1 fruit fly cellular context compared by ENCODE assay signal in genomic region chrX:2184563-2184962, dm6.
TF ChIP-seq lines count a peak whose summit lies in the region.

Gene Nmd3 (minus strand): TSS chrX:2184668.
Gene CG17776 (plus strand): TSS chrX:2184725.

TF ChIP-seq in whole organism, embryonic, 481 proteins besides CTCF, POLR2A, EP300 and RAD21 (continued from another document and continues in another):
- TF ChIP-seq so (GFP tag; IDR thresholded peaks at IDR 0.05; lab: Robert Waterston, UW) (no peak), CG7786 (GFP tag; optimal IDR thresholded peaks at IDR 0.05; lab: Kevin White, UChicago) (peak; percentile 17), CG6765 (GFP tag; optimal IDR thresholded peaks at IDR 0.05; lab: Kevin White, UChicago) (no peak), tna (GFP tag; IDR thresholded peaks at IDR 0.05; lab: Robert Waterston, UW; ENCODE audit: partially characterized antibody) (peak; percentile 70), Dfd (GFP tag; optimal IDR thresholded peaks at IDR 0.05; lab: Kevin White, UChicago) (no peak), emc (GFP tag; optimal IDR thresholded peaks at IDR 0.05; lab: Kevin White, UChicago) (no peak), CG17612 (GFP tag; IDR thresholded peaks at IDR 0.05; lab: Robert Waterston, UW) (no peak), Trl (optimal IDR thresholded peaks at IDR 0.05; lab: Kevin White, UChicago) (no peak), Trl (GFP tag; optimal IDR thresholded peaks at IDR 0.05; lab: Kevin White, UChicago) (no peak), z (GFP tag; IDR thresholded peaks at IDR 0.05; lab: Robert Waterston, UW) (no peak), Hmx (GFP tag; optimal IDR thresholded peaks at IDR 0.05; lab: Kevin White, UChicago) (no peak), zf30C (GFP tag; optimal IDR thresholded peaks at IDR 0.05; lab: Kevin White, UChicago) (no peak), CG30431 (GFP tag; optimal IDR thresholded peaks at IDR 0.05; lab: Kevin White, UChicago) (no peak), ssp (GFP tag; IDR thresholded peaks at IDR 0.05; lab: Robert Waterston, UW) (no peak), Antp (GFP tag; optimal IDR thresholded peaks at IDR 0.05; lab: Kevin White, UChicago) (no peak), Med (GFP tag; lab: Kevin White, UChicago) (peak; percentile 71), NFAT (GFP tag; IDR thresholded peaks at IDR 0.05; lab: Robert Waterston, UW) (no peak), CG32532 (GFP tag; IDR thresholded peaks at IDR 0.05; lab: Robert Waterston, UW) (no peak), C15 (GFP tag; IDR thresholded peaks at IDR 0.05; lab: Robert Waterston, UW) (no peak), Side (GFP tag; optimal IDR thresholded peaks at IDR 0.05; lab: Kevin White, UChicago) (peak; percentile 11), Atf3 (GFP tag; optimal IDR thresholded peaks at IDR 0.05; lab: Kevin White, UChicago) (no peak), Ssrp (tag; optimal IDR thresholded peaks at IDR 0.05; lab: Kevin White, UChicago) (no peak), CG4730 (GFP tag; IDR thresholded peaks at IDR 0.05; lab: Robert Waterston, UW) (no peak), HLH54F (GFP tag; optimal IDR thresholded peaks at IDR 0.05; lab: Kevin White, UChicago) (no peak), CG17186 (GFP tag; optimal IDR thresholded peaks at IDR 0.05; lab: Kevin White, UChicago) (peak; percentile 33), crol (GFP tag; IDR thresholded peaks at IDR 0.05; lab: Robert Waterston, UW) (no peak), sqz (GFP tag; optimal IDR thresholded peaks at IDR 0.05; lab: Kevin White, UChicago) (no peak), Dad (GFP tag; optimal IDR thresholded peaks at IDR 0.05; lab: Kevin White, UChicago) (no peak), bowl (GFP tag; IDR thresholded peaks at IDR 0.05; lab: Robert Waterston, UW) (no peak), ranshi (GFP tag; IDR thresholded peaks at IDR 0.05; lab: Robert Waterston, UW) (no peak), hkb (optimal IDR thresholded peaks at IDR 0.05; lab: Kevin White, UChicago) (no peak), hkb (GFP tag; IDR thresholded peaks at IDR 0.05; lab: Robert Waterston, UW) (no peak), tgo (GFP tag; IDR thresholded peaks at IDR 0.05; lab: Robert Waterston, UW) (no peak), salm (tag; optimal IDR thresholded peaks at IDR 0.05; lab: Kevin White, UChicago) (no peak), knrl (GFP tag; IDR thresholded peaks at IDR 0.05; lab: Robert Waterston, UW; ENCODE audit: partially characterized antibody) (peak; percentile 58; the same call in 2 of the 3 replicates), da (GFP tag; optimal IDR thresholded peaks at IDR 0.05; lab: Kevin White, UChicago) (no peak), HmgD (GFP tag; optimal IDR thresholded peaks at IDR 0.05; lab: Kevin White, UChicago) (no peak), GATAe (GFP tag; conservative IDR thresholded peaks at IDR 0.05; lab: Robert Waterston, UW) (no peak), Xrp1 (GFP tag; IDR thresholded peaks at IDR 0.05; lab: Robert Waterston, UW) (no peak), CG34422 (GFP tag; IDR thresholded peaks at IDR 0.05; lab: Robert Waterston, UW) (no peak), ewg (GFP tag; optimal IDR thresholded peaks at IDR 0.05; lab: Kevin White, UChicago) (no peak), CG9817 (tag; optimal IDR thresholded peaks at IDR 0.05; lab: Kevin White, UChicago) (no peak), CG12155 (GFP tag; optimal IDR thresholded peaks at IDR 0.05; lab: Kevin White, UChicago) (no peak), Lhr (GFP tag; optimal IDR thresholded peaks at IDR 0.05; lab: Kevin White, UChicago) (no peak), Deaf1 (tag; optimal IDR thresholded peaks at IDR 0.05; lab: Kevin White, UChicago) (no peak), HLH3B (GFP tag; IDR thresholded peaks at IDR 0.05; lab: Robert Waterston, UW) (no peak), CG17802 (tag; optimal IDR thresholded peaks at IDR 0.05; lab: Kevin White, UChicago) (no peak), CG7963 (GFP tag; IDR thresholded peaks at IDR 0.05; lab: Robert Waterston, UW; ENCODE audit: partially characterized antibody) (0 out of 3 replicates have a peak, but pooled peaks have one; percentile 12), scrt (GFP tag; optimal IDR thresholded peaks at IDR 0.05; lab: Kevin White, UChicago) (no peak), prd (optimal IDR thresholded peaks at IDR 0.05; lab: Kevin White, UChicago) (no peak), prd (GFP tag; IDR thresholded peaks at IDR 0.05; lab: Robert Waterston, UW) (no peak), CG11504 (tag; optimal IDR thresholded peaks at IDR 0.05; lab: Kevin White, UChicago) (no peak), Max (GFP tag; optimal IDR thresholded peaks at IDR 0.05; lab: Kevin White, UChicago) (peak; percentile 90), CG12391 (tag; optimal IDR thresholded peaks at IDR 0.05; lab: Kevin White, UChicago) (peak; percentile 30), kni (GFP tag; optimal IDR thresholded peaks at IDR 0.05; lab: Kevin White, UChicago) (no peak), tap (tag; optimal IDR thresholded peaks at IDR 0.05; lab: Kevin White, UChicago) (no peak), CG10565 (GFP tag; optimal IDR thresholded peaks at IDR 0.05; lab: Kevin White, UChicago) (no peak), gsb-n (tag; optimal IDR thresholded peaks at IDR 0.05; lab: Kevin White, UChicago) (no peak), CG18262 (tag; optimal IDR thresholded peaks at IDR 0.05; lab: Kevin White, UChicago) (peak; percentile 7), Hmr (GFP tag; optimal IDR thresholded peaks at IDR 0.05; lab: Kevin White, UChicago) (no peak), CG30403 (GFP tag; optimal IDR thresholded peaks at IDR 0.05; lab: Kevin White, UChicago) (peak; percentile 10), CG1603 (tag; optimal IDR thresholded peaks at IDR 0.05; lab: Kevin White, UChicago) (peak; percentile 58), grn (GFP tag; optimal IDR thresholded peaks at IDR 0.05; lab: Kevin White, UChicago) (no peak), corto (GFP tag; optimal IDR thresholded peaks at IDR 0.05; lab: Kevin White, UChicago) (no peak), fd96Cb (tag; optimal IDR thresholded peaks at IDR 0.05; lab: Kevin White, UChicago) (no peak), zfh2 (GFP tag; optimal IDR thresholded peaks at IDR 0.05; lab: Kevin White, UChicago) (no peak), seq (GFP tag; IDR thresholded peaks at IDR 0.05; lab: Robert Waterston, UW) (no peak), Hr51 (GFP tag; optimal IDR thresholded peaks at IDR 0.05; lab: Kevin White, UChicago) (no peak), Xbp1 (GFP tag; optimal IDR thresholded peaks at IDR 0.05; lab: Kevin White, UChicago) (no peak), CG42726 (GFP tag; IDR thresholded peaks at IDR 0.05; lab: Robert Waterston, UW; ENCODE audit: partially characterized antibody) (no peak), CG16863 (GFP tag; optimal IDR thresholded peaks at IDR 0.05; lab: Kevin White, UChicago) (no peak), CG1602 (GFP tag; optimal IDR thresholded peaks at IDR 0.05; lab: Kevin White, UChicago) (no peak), ttk (GFP tag; IDR thresholded peaks at IDR 0.05; lab: Robert Waterston, UW) (no peak), CG15514 (GFP tag; optimal IDR thresholded peaks at IDR 0.05; lab: Kevin White, UChicago) (peak; percentile 64), CG43689 (GFP tag; IDR thresholded peaks at IDR 0.05; lab: Robert Waterston, UW) (no peak), sens (GFP tag; lab: Kevin White, UChicago) (peak; percentile 50), H2.0 (GFP tag; IDR thresholded peaks at IDR 0.05; lab: Robert Waterston, UW) (no peak), ap (GFP tag; IDR thresholded peaks at IDR 0.05; lab: Robert Waterston, UW) (no peak), CG8944 (GFP tag; optimal IDR thresholded peaks at IDR 0.05; lab: Kevin White, UChicago) (no peak), Ets97D (GFP tag; optimal IDR thresholded peaks at IDR 0.05; lab: Kevin White, UChicago) (peak; percentile 38), tup (GFP tag; optimal IDR thresholded peaks at IDR 0.05; lab: Kevin White, UChicago) (no peak), Hey (tag; optimal IDR thresholded peaks at IDR 0.05; lab: Kevin White, UChicago) (no peak), CG12219 (GFP tag; optimal IDR thresholded peaks at IDR 0.05; lab: Kevin White, UChicago) (no peak), nau (GFP tag; optimal IDR thresholded peaks at IDR 0.05; lab: Kevin White, UChicago) (no peak), CG34224 (GFP tag; IDR thresholded peaks at IDR 0.05; lab: Robert Waterston, UW; ENCODE audit: partially characterized antibody) (peak; percentile 83), CG4282 (GFP tag; optimal IDR thresholded peaks at IDR 0.05; lab: Kevin White, UChicago) (no peak), CG15696 (tag; optimal IDR thresholded peaks at IDR 0.05; lab: Kevin White, UChicago) (no peak), pzg (GFP tag; optimal IDR thresholded peaks at IDR 0.05; lab: Kevin White, UChicago) (peak; percentile 60), disco-r (GFP tag; optimal IDR thresholded peaks at IDR 0.05; lab: Kevin White, UChicago) (no peak), CG17328 (GFP tag; IDR thresholded peaks at IDR 0.05; lab: Robert Waterston, UW) (no peak), Myb (GFP tag; optimal IDR thresholded peaks at IDR 0.05; lab: Kevin White, UChicago) (peak; percentile 15), btn (GFP tag; optimal IDR thresholded peaks at IDR 0.05; lab: Kevin White, UChicago) (no peak), zfh1 (GFP tag; IDR thresholded peaks at IDR 0.05; lab: Robert Waterston, UW) (no peak), Bteb2 (GFP tag; optimal IDR thresholded peaks at IDR 0.05; lab: Kevin White, UChicago) (no peak), CG16813 (GFP tag; IDR thresholded peaks at IDR 0.05; lab: Robert Waterston, UW; ENCODE audit: partially characterized antibody) (peak; percentile 74), Mrtf (GFP tag; IDR thresholded peaks at IDR 0.05; lab: Robert Waterston, UW) (no peak), ac (GFP tag; optimal IDR thresholded peaks at IDR 0.05; lab: Kevin White, UChicago) (no peak), sim (GFP tag; IDR thresholded peaks at IDR 0.05; lab: Robert Waterston, UW) (no peak), HLH4C (GFP tag; IDR thresholded peaks at IDR 0.05; lab: Robert Waterston, UW; ENCODE audit: partially characterized antibody) (peak; percentile 88), Usf (GFP tag; optimal IDR thresholded peaks at IDR 0.05; lab: Kevin White, UChicago) (no peak), CG10209 (GFP tag; optimal IDR thresholded peaks at IDR 0.05; lab: Kevin White, UChicago) (no peak), fru (optimal IDR thresholded peaks at IDR 0.05; lab: Kevin White, UChicago) (no peak), chm (GFP tag; IDR thresholded peaks at IDR 0.05; lab: Robert Waterston, UW) (no peak), CG4854 (GFP tag; optimal IDR thresholded peaks at IDR 0.05; lab: Kevin White, UChicago) (no peak), CG11560 (tag; IDR thresholded peaks at IDR 0.05; lab: Robert Waterston, UW) (no peak), CG33557 (GFP tag; optimal IDR thresholded peaks at IDR 0.05; lab: Kevin White, UChicago) (no peak), br (optimal IDR thresholded peaks at IDR 0.05; lab: Kevin White, UChicago) (no peak), CG7839 (tag; optimal IDR thresholded peaks at IDR 0.05; lab: Kevin White, UChicago) (no peak), Bdp1 (GFP tag; optimal IDR thresholded peaks at IDR 0.05; lab: Kevin White, UChicago) (peak; percentile 28), lilli (GFP tag; optimal IDR thresholded peaks at IDR 0.05; lab: Kevin White, UChicago) (no peak), CG30020 (tag; optimal IDR thresholded peaks at IDR 0.05; lab: Kevin White, UChicago) (peak; percentile 8), peb (GFP tag; IDR thresholded peaks at IDR 0.05; lab: Robert Waterston, UW) (no peak), stwl (tag; optimal IDR thresholded peaks at IDR 0.05; lab: Kevin White, UChicago) (peak; percentile 7), CG7357 (GFP tag; IDR thresholded peaks at IDR 0.05; lab: Robert Waterston, UW) (no peak), Sin3A (optimal IDR thresholded peaks at IDR 0.05; lab: Kevin White, UChicago) (peak; percentile 60), CG5953 (GFP tag; IDR thresholded peaks at IDR 0.05; lab: Robert Waterston, UW) (no peak), CG14441 (GFP tag; IDR thresholded peaks at IDR 0.05; lab: Robert Waterston, UW) (no peak), CG4820 (GFP tag; optimal IDR thresholded peaks at IDR 0.05; lab: Kevin White, UChicago) (no peak), Oaz (GFP tag; IDR thresholded peaks at IDR 0.05; lab: Robert Waterston, UW) (no peak), CG10274 (GFP tag; optimal IDR thresholded peaks at IDR 0.05; lab: Kevin White, UChicago) (no peak), Sox102F (GFP tag; optimal IDR thresholded peaks at IDR 0.05; lab: Kevin White, UChicago) (no peak), pfk (GFP tag; optimal IDR thresholded peaks at IDR 0.05; lab: Kevin White, UChicago) (no peak), Pdp1 (GFP tag; optimal IDR thresholded peaks at IDR 0.05; lab: Kevin White, UChicago) (no peak), jigr1 (GFP tag; IDR thresholded peaks at IDR 0.05; lab: Robert Waterston, UW) (no peak), wek (GFP tag; optimal IDR thresholded peaks at IDR 0.05; lab: Kevin White, UChicago) (no peak), CG17359 (tag; optimal IDR thresholded peaks at IDR 0.05; lab: Kevin White, UChicago) (no peak), CG10959 (GFP tag; IDR thresholded peaks at IDR 0.05; lab: Robert Waterston, UW) (no peak), Gug (GFP tag; IDR thresholded peaks at IDR 0.05; lab: Robert Waterston, UW) (no peak), E2f1 (GFP tag; IDR thresholded peaks at IDR 0.05; lab: Robert Waterston, UW) (no peak), E2f2 (GFP tag; IDR thresholded peaks at IDR 0.05; lab: Robert Waterston, UW) (peak; percentile 46; the same call in 1 of the 2 replicates), CG16779 (GFP tag; IDR thresholded peaks at IDR 0.05; lab: Robert Waterston, UW) (no peak), CG12236 (GFP tag; optimal IDR thresholded peaks at IDR 0.05; lab: Kevin White, UChicago) (no peak), CkIIα-i1 (GFP tag; IDR thresholded peaks at IDR 0.05; lab: Robert Waterston, UW) (no peak), NC2α (GFP tag; optimal IDR thresholded peaks at IDR 0.05; lab: Kevin White, UChicago) (no peak), inv (GFP tag; IDR thresholded peaks at IDR 0.05; lab: Robert Waterston, UW; ENCODE audit: partially characterized antibody) (peak; percentile 51), maf-S (GFP tag; optimal IDR thresholded peaks at IDR 0.05; lab: Kevin White, UChicago) (no peak), Aef1 (GFP tag; IDR thresholded peaks at IDR 0.05; lab: Robert Waterston, UW) (no peak), HLHmδ (GFP tag; optimal IDR thresholded peaks at IDR 0.05; lab: Kevin White, UChicago) (no peak), dimm (GFP tag; IDR thresholded peaks at IDR 0.05; lab: Robert Waterston, UW) (no peak), CG6254 (GFP tag; optimal IDR thresholded peaks at IDR 0.05; lab: Kevin White, UChicago) (peak; percentile 40), cato (GFP tag; optimal IDR thresholded peaks at IDR 0.05; lab: Kevin White, UChicago; ENCODE audit: borderline replicate concordance) (no peak)
